Worm (Caenorhabditis elegans) whole organism, mixed stage, embryonic: ENCODE results near the gene ced-2.

ENCODE experiments used
- drap-1 ChIP-seq: fragments of 200-800 bp; sonication (Bioruptor generic); optimal IDR thresholded peaks from 3 replicates; lab custom pipeline; 2018; ENCODE audit warnings: mild to moderate bottlenecking, missing genetic modification characterization, missing compliant biosample characterization
- mls-2 ChIP-seq: sonication (generic microtip); optimal IDR thresholded peaks from 2 replicates; lab custom pipeline; 2016; ENCODE audit warnings: mild to moderate bottlenecking, missing genetic modification characterization, moderate library complexity, missing compliant biosample characterization
- nhr-12 ChIP-seq: fragments of 150-350 bp; optimal IDR thresholded peaks from 2 replicates; lab custom pipeline; 2014; ENCODE audit warnings: missing biosample characterization, missing genetic modification characterization

DNA sequence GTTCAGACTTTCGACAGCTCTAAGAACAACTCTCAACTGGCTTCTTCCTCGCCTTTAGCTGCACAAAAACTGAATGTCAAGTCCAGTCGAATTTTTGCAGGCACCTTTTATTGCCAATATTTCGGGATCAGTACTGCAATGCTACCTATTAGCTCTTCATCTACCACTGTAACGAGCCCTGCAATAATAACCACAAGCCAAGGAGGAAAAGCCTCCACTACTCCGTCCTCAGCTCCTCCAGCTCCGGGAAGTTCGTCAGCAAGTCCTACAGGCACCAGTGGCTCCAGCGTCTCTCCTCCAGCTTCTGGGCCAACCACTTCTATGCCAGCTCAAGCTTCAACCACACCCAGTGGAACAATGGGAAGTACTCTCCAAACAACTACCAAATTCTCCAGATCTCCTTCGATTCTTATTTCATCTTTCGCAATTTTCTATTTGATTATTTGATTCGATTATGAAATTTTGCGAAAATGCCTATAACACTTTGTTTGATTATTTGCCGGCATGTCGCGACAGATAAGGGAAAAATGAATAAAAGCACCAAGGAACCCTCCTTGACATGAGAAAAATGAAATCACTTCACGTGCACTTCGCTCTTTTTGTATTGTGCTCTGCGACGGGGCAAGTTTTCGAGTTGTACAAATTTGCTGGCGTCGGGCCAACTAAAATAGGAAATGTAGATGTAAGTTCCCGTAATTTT, 41.9 kb upstream of the ced-2 start, which contains the start of gene C34H4.1:
- TF ChIP-seq drap-1 (GFP tag; lab: Kevin White, UChicago) (no peak), nhr-12 (no peak), mls-2 (tag; lab: Kevin White, UChicago) (no peak)
